Fruit fly (Drosophila melanogaster): ENCODE results near the gene CG43844.

CG43844 gene

dm6 chr3R:21921363-21922208, 32.2 kb downstream of the CG43844 start:
- TF ChIP-seq CG32121 (GFP tag; IDR thresholded peaks at IDR 0.05), result peak; percentile 39; the same call in 1 of the 2 replicates
- TF ChIP-seq rn (GFP tag; IDR thresholded peaks at IDR 0.05), result no peak
- peak; percentile 44 for TF ChIP-seq D1 (tag; optimal IDR thresholded peaks at IDR 0.05)
- no peak for TF ChIP-seq fd96Ca (GFP tag; IDR thresholded peaks at IDR 0.05)
- peak; percentile 46 for TF ChIP-seq CG8301 (tag; optimal IDR thresholded peaks at IDR 0.05)
- no peak for TF ChIP-seq CG13204 (GFP tag; optimal IDR thresholded peaks at IDR 0.05)
- TF ChIP-seq CG4496 (GFP tag; IDR thresholded peaks at IDR 0.05), result 0 out of 3 replicates have a peak, but pooled peaks have one; percentile 43
- peak; percentile 71 for TF ChIP-seq CG34367 (tag; optimal IDR thresholded peaks at IDR 0.05)
- TF ChIP-seq CG12605 (GFP tag; IDR thresholded peaks at IDR 0.05), result no peak
- no peak for TF ChIP-seq Ets98B (GFP tag; IDR thresholded peaks at IDR 0.05)
- TF ChIP-seq EcR (GFP tag; optimal IDR thresholded peaks at IDR 0.05), result peak; percentile 93
- peak; percentile 70 for TF ChIP-seq CG17806 (tag; optimal IDR thresholded peaks at IDR 0.05)
- TF ChIP-seq CG15710 (tag; optimal IDR thresholded peaks at IDR 0.05), result peak; percentile 82
- peak; percentile 60 for TF ChIP-seq Snoo (tag; optimal IDR thresholded peaks at IDR 0.05)
- peak; percentile 90 for TF ChIP-seq CG8159 (tag; optimal IDR thresholded peaks at IDR 0.05)
- TF ChIP-seq Pif1B (GFP tag; optimal IDR thresholded peaks at IDR 0.05), result peak; percentile 51
- TF ChIP-seq CG9948 (tag; optimal IDR thresholded peaks at IDR 0.05), result peak; percentile 84
- peak; percentile 64 for TF ChIP-seq Pif1A (GFP tag; optimal IDR thresholded peaks at IDR 0.05)
- TF ChIP-seq gl (tag; optimal IDR thresholded peaks at IDR 0.05), result no peak
- TF ChIP-seq CG10348 (GFP tag; IDR thresholded peaks at IDR 0.05), result no peak
- TF ChIP-seq CG14655 (GFP tag; optimal IDR thresholded peaks at IDR 0.05), result peak; percentile 76

dm6 chr3R:21922244-21922643, 32.9 kb downstream of the CG43844 start:
- no peak for TF ChIP-seq gl (tag; optimal IDR thresholded peaks at IDR 0.05)
- no peak for TF ChIP-seq CG17806 (tag; optimal IDR thresholded peaks at IDR 0.05)
- TF ChIP-seq CG15710 (tag; optimal IDR thresholded peaks at IDR 0.05), result no peak
- TF ChIP-seq CG34367 (tag; optimal IDR thresholded peaks at IDR 0.05), result no peak
- TF ChIP-seq CG12605 (GFP tag; IDR thresholded peaks at IDR 0.05), result no peak
- peak; percentile 12 for TF ChIP-seq Snoo (tag; optimal IDR thresholded peaks at IDR 0.05)
- TF ChIP-seq Ets98B (GFP tag; IDR thresholded peaks at IDR 0.05), result no peak
- TF ChIP-seq CG8159 (tag; optimal IDR thresholded peaks at IDR 0.05), result no peak
- TF ChIP-seq EcR (GFP tag; optimal IDR thresholded peaks at IDR 0.05), result peak; percentile 98
- peak; percentile 69 for TF ChIP-seq CG13204 (GFP tag; optimal IDR thresholded peaks at IDR 0.05)
- no peak for TF ChIP-seq Pif1A (GFP tag; optimal IDR thresholded peaks at IDR 0.05)

- peak; percentile 58 for TF ChIP-seq Pif1A (GFP tag; optimal IDR thresholded peaks at IDR 0.05)
- no peak; the same call in 1 of the 2 replicates for TF ChIP-seq CG12605 (GFP tag; IDR thresholded peaks at IDR 0.05)
- TF ChIP-seq Ets98B (GFP tag; IDR thresholded peaks at IDR 0.05), result no peak
- TF ChIP-seq Pif1B (GFP tag; optimal IDR thresholded peaks at IDR 0.05), result peak; percentile 43
- peak; percentile 94 for TF ChIP-seq CG15710 (tag; optimal IDR thresholded peaks at IDR 0.05)
- TF ChIP-seq CG32121 (GFP tag; IDR thresholded peaks at IDR 0.05), result no peak
- TF ChIP-seq CG8159 (tag; optimal IDR thresholded peaks at IDR 0.05), result peak; percentile 96
- TF ChIP-seq fd96Ca (GFP tag; IDR thresholded peaks at IDR 0.05), result no peak
- 0 out of 3 replicates have a peak, but pooled peaks have one; percentile 16 for TF ChIP-seq CG4496 (GFP tag; IDR thresholded peaks at IDR 0.05)
- peak; percentile 70 for TF ChIP-seq CG13204 (GFP tag; optimal IDR thresholded peaks at IDR 0.05)
- peak; percentile 79 for TF ChIP-seq CG14655 (GFP tag; optimal IDR thresholded peaks at IDR 0.05)
- no peak for TF ChIP-seq rn (GFP tag; IDR thresholded peaks at IDR 0.05)
- TF ChIP-seq CG9948 (tag; optimal IDR thresholded peaks at IDR 0.05), result peak; percentile 93
- peak; percentile 91 for TF ChIP-seq D1 (tag; optimal IDR thresholded peaks at IDR 0.05)
- TF ChIP-seq CG17806 (tag; optimal IDR thresholded peaks at IDR 0.05), result peak; percentile 90
- TF ChIP-seq CG34367 (tag; optimal IDR thresholded peaks at IDR 0.05), result peak; percentile 89
- TF ChIP-seq gl (tag; optimal IDR thresholded peaks at IDR 0.05), result peak; percentile 64
- TF ChIP-seq CG10348 (GFP tag; IDR thresholded peaks at IDR 0.05), result no peak
- peak; percentile 53 for TF ChIP-seq CG8301 (tag; optimal IDR thresholded peaks at IDR 0.05)
- TF ChIP-seq Snoo (tag; optimal IDR thresholded peaks at IDR 0.05), result no peak
- peak; percentile 45 for TF ChIP-seq EcR (GFP tag; optimal IDR thresholded peaks at IDR 0.05)
These were observed 33.5 kb downstream of the CG43844 start for dm6 chr3R:21922674-21923323.

- no peak for TF ChIP-seq CG4496 (GFP tag; IDR thresholded peaks at IDR 0.05)
- peak; percentile 26 for TF ChIP-seq CG13204 (GFP tag; optimal IDR thresholded peaks at IDR 0.05)
- TF ChIP-seq CG17806 (tag; optimal IDR thresholded peaks at IDR 0.05), result no peak
- no peak for TF ChIP-seq CG8301 (tag; optimal IDR thresholded peaks at IDR 0.05)
- TF ChIP-seq CG15710 (tag; optimal IDR thresholded peaks at IDR 0.05), result no peak
- no peak for TF ChIP-seq fd96Ca (GFP tag; IDR thresholded peaks at IDR 0.05)
- TF ChIP-seq CG32121 (GFP tag; IDR thresholded peaks at IDR 0.05), result no peak
- TF ChIP-seq EcR (GFP tag; optimal IDR thresholded peaks at IDR 0.05), result peak; percentile 76
These were observed 34.4 kb downstream of the CG43844 start for dm6 chr3R:21923742-21924141.

- no peak for TF ChIP-seq CG8301 (tag; optimal IDR thresholded peaks at IDR 0.05)
- no peak for TF ChIP-seq CG15710 (tag; optimal IDR thresholded peaks at IDR 0.05)
- no peak for TF ChIP-seq Snoo (tag; optimal IDR thresholded peaks at IDR 0.05)
- TF ChIP-seq gl (tag; optimal IDR thresholded peaks at IDR 0.05), result no peak
- no peak for TF ChIP-seq CG13204 (GFP tag; optimal IDR thresholded peaks at IDR 0.05)
- no peak for TF ChIP-seq CG9948 (tag; optimal IDR thresholded peaks at IDR 0.05)
- no peak for TF ChIP-seq EcR (GFP tag; optimal IDR thresholded peaks at IDR 0.05)
- TF ChIP-seq CG34367 (tag; optimal IDR thresholded peaks at IDR 0.05), result no peak
- TF ChIP-seq CG32121 (GFP tag; IDR thresholded peaks at IDR 0.05), result no peak
- no peak for TF ChIP-seq Pif1A (GFP tag; optimal IDR thresholded peaks at IDR 0.05)
- TF ChIP-seq CG12605 (GFP tag; IDR thresholded peaks at IDR 0.05), result no peak
- no peak for TF ChIP-seq Pif1B (GFP tag; optimal IDR thresholded peaks at IDR 0.05)
- TF ChIP-seq CG17806 (tag; optimal IDR thresholded peaks at IDR 0.05), result no peak
- TF ChIP-seq CG10348 (GFP tag; IDR thresholded peaks at IDR 0.05), result no peak
- TF ChIP-seq fd96Ca (GFP tag; IDR thresholded peaks at IDR 0.05), result no peak
These were observed 38.9 kb downstream of the CG43844 start for dm6 chr3R:21928214-21928613.
